Fruit fly (Drosophila melanogaster) whole organism, embryonic: Measurements from ENCODE around the gene Arfip.

ENCODE experiments used
- Asciz ChIP-seq: fragments of 200-800 bp; sonication (Bioruptor generic); optimal IDR thresholded peaks from 2 replicates; lab custom pipeline; 2017; ENCODE audit warnings: missing biosample characterization, mild to moderate bottlenecking, missing genetic modification characterization, missing genetic modification reagents
- Atf3 ChIP-seq: fragments of 200-800 bp; sonication (Bioruptor generic); optimal IDR thresholded peaks from 3 replicates; lab custom pipeline; 2016; ENCODE audit warnings: missing biosample characterization, missing genetic modification characterization
- B-H2 ChIP-seq: fragments of 200-800 bp; sonication (Bioruptor generic); optimal IDR thresholded peaks from 2 replicates; lab custom pipeline; 2018; ENCODE audit warnings: missing biosample characterization, mild to moderate bottlenecking, missing genetic modification characterization
- Bgb ChIP-seq: fragments of 200-800 bp; sonication (Bioruptor generic); IDR thresholded peaks from 2 replicates; pipeline ENCODE4 v1.3.6; 2022; ENCODE audit warnings: missing biosample characterization, missing genetic modification characterization; ENCODE audit not compliant: partially characterized antibody
- CG10147 ChIP-seq: fragments of 200-800 bp; sonication (Bioruptor generic); optimal IDR thresholded peaks from 2 replicates; lab custom pipeline; 2019; ENCODE audit warnings: missing biosample characterization, mild to moderate bottlenecking, missing genetic modification characterization, moderate library complexity
- CG10654 ChIP-seq: fragments of 200-800 bp; sonication (Bioruptor generic); optimal IDR thresholded peaks from 2 replicates; lab custom pipeline; 2016; ENCODE audit warnings: missing biosample characterization, missing genetic modification characterization
- CG11398 ChIP-seq: fragments of 200-800 bp; sonication (Bioruptor generic); optimal IDR thresholded peaks from 2 replicates; lab custom pipeline; 2016; ENCODE audit warnings: missing biosample characterization, missing genetic modification characterization
- CG1233 ChIP-seq: fragments of 200-800 bp; sonication (Bioruptor generic); optimal IDR thresholded peaks from 4 replicates; lab custom pipeline; 2018; ENCODE audit warnings: missing biosample characterization, mild to moderate bottlenecking, missing genetic modification characterization
- CG14667 ChIP-seq: fragments of 200-800 bp; sonication (Bioruptor generic); IDR thresholded peaks from 2 replicates; pipeline ENCODE4 v1.3.6; 2022; ENCODE audit warnings: missing biosample characterization, missing genetic modification characterization
- CG1602 ChIP-seq: fragments of 200-800 bp; sonication (Bioruptor generic); optimal IDR thresholded peaks from 3 replicates; lab custom pipeline; 2016; ENCODE audit warnings: missing biosample characterization, missing genetic modification characterization
- CG17186 ChIP-seq: fragments of 200-800 bp; sonication (Bioruptor generic); optimal IDR thresholded peaks from 3 replicates; lab custom pipeline; 2017; ENCODE audit warnings: missing biosample characterization, missing genetic modification reagents, missing genetic modification characterization
- CG17829 ChIP-seq: fragments of 200-800 bp; optimal IDR thresholded peaks from 2 replicates; lab custom pipeline; 2019; ENCODE audit warnings: missing biosample characterization, mild to moderate bottlenecking, missing genetic modification characterization, moderate library complexity
- CG17912 ChIP-seq: fragments of 200-800 bp; sonication (Bioruptor generic); optimal IDR thresholded peaks from 2 replicates; lab custom pipeline; 2018; ENCODE audit warnings: missing biosample characterization, mild to moderate bottlenecking, missing genetic modification characterization
- CG2120 ChIP-seq: fragments of 200-800 bp; sonication (Bioruptor generic); optimal IDR thresholded peaks from 3 replicates; lab custom pipeline; 2016; ENCODE audit warnings: missing biosample characterization, missing genetic modification characterization
- CG31224 ChIP-seq: fragments of 200-800 bp; sonication (Bioruptor generic); IDR thresholded peaks from 2 replicates; pipeline ENCODE4 v1.3.6; 2022; ENCODE audit warnings: missing biosample characterization, missing genetic modification characterization
- CG3281 ChIP-seq: fragments of 200-800 bp; sonication (Bioruptor generic); optimal IDR thresholded peaks from 3 replicates; lab custom pipeline; 2017; ENCODE audit warnings: missing biosample characterization, mild to moderate bottlenecking, missing genetic modification characterization
- CG34422 ChIP-seq: fragments of 200-800 bp; sonication (Bioruptor generic); IDR thresholded peaks from 3 replicates; pipeline ENCODE4 v1.3.6; 2022; ENCODE audit warnings: missing biosample characterization, missing genetic modification characterization
- CG3847 ChIP-seq: fragments of 200-800 bp; sonication (Bioruptor generic); IDR thresholded peaks from 2 replicates; pipeline ENCODE4 v1.3.6; 2022; ENCODE audit warnings: missing biosample characterization, missing genetic modification characterization
- CG6813 ChIP-seq: fragments of 200-800 bp; sonication (Bioruptor generic); optimal IDR thresholded peaks from 2 replicates; lab custom pipeline; 2017; ENCODE audit warnings: missing biosample characterization, missing genetic modification characterization, mild to moderate bottlenecking, moderate library complexity, missing genetic modification reagents
- CG7786 ChIP-seq: fragments of 200-800 bp; sonication (Bioruptor generic); optimal IDR thresholded peaks from 2 replicates; lab custom pipeline; 2016; ENCODE audit warnings: missing biosample characterization, missing genetic modification characterization
- CG8944 ChIP-seq: fragments of 200-800 bp; sonication (Bioruptor generic); optimal IDR thresholded peaks from 3 replicates; lab custom pipeline; 2016; ENCODE audit warnings: missing biosample characterization, missing genetic modification characterization
- Hmx ChIP-seq: fragments of 200-800 bp; sonication (Bioruptor generic); optimal IDR thresholded peaks from 2 replicates; lab custom pipeline; 2016; ENCODE audit warnings: missing biosample characterization, missing genetic modification characterization
- Hr39 ChIP-seq: fragments of >200 bp; optimal IDR thresholded peaks from 2 replicates; lab custom pipeline; 2017
- Kr ChIP-seq: fragments of 200-800 bp; sonication (Bioruptor generic); optimal IDR thresholded peaks from 2 replicates; lab custom pipeline; 2017; ENCODE audit warnings: missing biosample characterization, mild to moderate bottlenecking, missing genetic modification characterization
- Mes4 ChIP-seq: fragments of 200-800 bp; sonication (Bioruptor generic); optimal IDR thresholded peaks from 2 replicates; lab custom pipeline; 2016; ENCODE audit warnings: missing biosample characterization, missing genetic modification characterization
- Nf-YB ChIP-seq: fragments of 200-800 bp; sonication (Bioruptor generic); optimal IDR thresholded peaks from 3 replicates; lab custom pipeline; 2019; ENCODE audit warnings: missing biosample characterization, mild to moderate bottlenecking, missing genetic modification characterization, moderate library complexity
- Rfx ChIP-seq: fragments of 200-800 bp; sonication (Bioruptor generic); IDR thresholded peaks from 2 replicates; pipeline ENCODE4 v1.3.6; 2022; ENCODE audit warnings: missing biosample characterization, missing genetic modification characterization
- Tbp ChIP-seq: fragments of >200 bp; optimal IDR thresholded peaks from 2 replicates; lab custom pipeline; 2018; ENCODE audit warnings: missing biosample characterization, missing genetic modification characterization
- Usf ChIP-seq: fragments of 200-800 bp; sonication (Bioruptor generic); optimal IDR thresholded peaks from 2 replicates; lab custom pipeline; 2017; ENCODE audit warnings: missing genotype, missing biosample characterization, missing genetic modification characterization
- ase ChIP-seq: fragments of 200-800 bp; sonication (Bioruptor generic); IDR thresholded peaks from 3 replicates; pipeline ENCODE4 v1.3.6; 2022; ENCODE audit warnings: missing biosample characterization, missing genetic modification characterization
- az2 ChIP-seq: fragments of 200-800 bp; sonication (Bioruptor generic); optimal IDR thresholded peaks from 3 replicates; lab custom pipeline; 2016; ENCODE audit warnings: missing biosample characterization, missing genetic modification characterization
- bab2 ChIP-seq: fragments of 200-800 bp; sonication (Bioruptor generic); optimal IDR thresholded peaks from 2 replicates; lab custom pipeline; 2016; ENCODE audit warnings: missing biosample characterization, missing genetic modification characterization
- chif ChIP-seq, 2 experiments: fragments of 200-800 bp; sonication (Bioruptor generic); optimal IDR thresholded peaks; 3 replicates each; lab custom pipeline; 2016; ENCODE audit warnings: missing biosample characterization in 2 of 2, missing genetic modification characterization in 2 of 2
- ci ChIP-seq: fragments of 200-800 bp; sonication (Bioruptor generic); IDR thresholded peaks from 3 replicates; pipeline ENCODE4 v1.3.6; 2022; ENCODE audit warnings: missing biosample characterization, missing genetic modification characterization
- crol ChIP-seq: fragments of 200-800 bp; sonication (Bioruptor generic); IDR thresholded peaks from 2 replicates; pipeline ENCODE4 v1.3.6; 2022; ENCODE audit warnings: missing biosample characterization, missing genetic modification characterization
- ems ChIP-seq: fragments of 200-800 bp; sonication (Bioruptor generic); optimal IDR thresholded peaks from 3 replicates; lab custom pipeline; 2016; ENCODE audit warnings: missing biosample characterization, missing genetic modification characterization
- esg ChIP-seq: fragments of 200-800 bp; sonication (Bioruptor generic); conservative IDR thresholded peaks from 2 replicates; pipeline ENCODE4 v1.3.6; 2022; ENCODE audit warnings: missing biosample characterization, missing genetic modification characterization
- fd102C ChIP-seq: fragments of 200-800 bp; sonication (Bioruptor generic); optimal IDR thresholded peaks from 2 replicates; lab custom pipeline; 2018; ENCODE audit warnings: missing biosample characterization, mild to moderate bottlenecking, missing genetic modification characterization, moderate library complexity
- fru ChIP-seq: fragments of >200 bp; optimal IDR thresholded peaks from 2 replicates; lab custom pipeline; 2017
- lilli ChIP-seq: fragments of 200-800 bp; sonication (Bioruptor generic); optimal IDR thresholded peaks from 3 replicates; lab custom pipeline; 2016; ENCODE audit warnings: missing biosample characterization, missing genetic modification characterization
- lola ChIP-seq, 3 experiments: fragments of >200 bp in 2 of 3; fragments of 200-800 bp in 1 of 3; sonication (Bioruptor generic) in 1 of 3; optimal IDR thresholded peaks; 2 replicates each; lab custom pipeline; 2017 to 2019; ENCODE audit warnings: missing biosample characterization in 3 of 3, missing genetic modification characterization in 3 of 3, mild to moderate bottlenecking in 1 of 3, moderate library complexity in 1 of 3
- luna ChIP-seq: fragments of 200-800 bp; sonication (Bioruptor generic); optimal IDR thresholded peaks from 2 replicates; lab custom pipeline; 2016; ENCODE audit warnings: missing biosample characterization, missing genetic modification characterization
- mam ChIP-seq: fragments of 200-800 bp; sonication (Bioruptor generic); optimal IDR thresholded peaks from 3 replicates; lab custom pipeline; 2016; ENCODE audit warnings: missing biosample characterization, missing genetic modification characterization
- mld ChIP-seq: fragments of 200-800 bp; sonication (Bioruptor generic); IDR thresholded peaks from 3 replicates; pipeline ENCODE4 v1.3.6; 2022; ENCODE audit warnings: missing biosample characterization, missing genetic modification characterization; ENCODE audit not compliant: partially characterized antibody
- peb ChIP-seq: fragments of 200-800 bp; sonication (Bioruptor generic); IDR thresholded peaks from 2 replicates; pipeline ENCODE4 v1.3.6; 2022; ENCODE audit warnings: missing biosample characterization, missing genetic modification characterization
- pho ChIP-seq: fragments of 200-800 bp; sonication (Bioruptor generic); optimal IDR thresholded peaks from 2 replicates; lab custom pipeline; 2016; ENCODE audit warnings: missing biosample characterization, missing genetic modification characterization
- sob ChIP-seq: fragments of 200-800 bp; sonication (Bioruptor generic); IDR thresholded peaks from 2 replicates; pipeline ENCODE4 v1.3.6; 2022; ENCODE audit warnings: missing biosample characterization, missing genetic modification characterization
- tx ChIP-seq: fragments of 200-800 bp; sonication (Bioruptor generic); optimal IDR thresholded peaks from 2 replicates; lab custom pipeline; 2016; ENCODE audit warnings: missing biosample characterization, missing genetic modification characterization
- vnd ChIP-seq: fragments of 200-800 bp; sonication (Bioruptor generic); IDR thresholded peaks from 3 replicates; pipeline ENCODE4 v1.3.6; 2022; ENCODE audit warnings: missing biosample characterization, missing genetic modification characterization; ENCODE audit not compliant: partially characterized antibody
- zf30C ChIP-seq: fragments of 200-800 bp; sonication (Bioruptor generic); optimal IDR thresholded peaks from 3 replicates; lab custom pipeline; 2018; ENCODE audit warnings: missing biosample characterization, mild to moderate bottlenecking, missing genetic modification characterization

Gene Arfip

dm6 chr3R:11211291-11212061 is 23.3 kb downstream of the Arfip start (continued):
- TF ChIP-seq Hmx (GFP tag; lab: Kevin White, UChicago) (no peak), sob (GFP tag; lab: Robert Waterston, UW) (peak; percentile 69), CG2120 (GFP tag; lab: Kevin White, UChicago) (peak; percentile 90), CG7786 (GFP tag; lab: Kevin White, UChicago) (peak; percentile 70), CG1602 (GFP tag; lab: Kevin White, UChicago) (peak; percentile 23), CG17912 (no peak), mam (GFP tag; lab: Kevin White, UChicago) (peak; percentile 87), Hr39 (lab: Kevin White, UChicago) (no peak), az2 (peak; percentile 75), CG31224 (GFP tag; lab: Robert Waterston, UW) (peak; percentile 67), CG6813 (GFP tag; lab: Kevin White, UChicago) (no peak), Kr (GFP tag; lab: Kevin White, UChicago) (no peak), zf30C (no peak), fd102C (peak; percentile 11), ci (GFP tag; lab: Robert Waterston, UW) (peak; percentile 65), vnd (no peak), CG17829 (peak; percentile 70), Asciz (GFP tag; lab: Kevin White, UChicago) (peak; percentile 73), ase (GFP tag; lab: Robert Waterston, UW) (peak; percentile 74; the same call in 2 of the 3 replicates), CG11398 (GFP tag; lab: Kevin White, UChicago) (peak; percentile 28), peb (GFP tag; lab: Robert Waterston, UW) (peak; percentile 45; the same call in 1 of the 2 replicates), lilli (GFP tag; lab: Kevin White, UChicago) (peak; percentile 90), CG10147 (GFP tag; lab: Kevin White, UChicago) (peak; percentile 53), chif (GFP tag; optimal IDR thresholded peaks at IDR 0.05; lab: Kevin White, UChicago) (peak; percentile 55 to 66), ems (GFP tag; lab: Kevin White, UChicago) (peak; percentile 67), B-H2 (GFP tag; lab: Kevin White, UChicago) (peak; percentile 56), Atf3 (GFP tag; lab: Kevin White, UChicago) (peak; percentile 33), pho (peak; percentile 64), CG3281 (GFP tag; lab: Kevin White, UChicago) (peak; percentile 63), luna (peak; percentile 42), CG8944 (GFP tag; lab: Kevin White, UChicago) (peak; percentile 67), bab2 (GFP tag; lab: Kevin White, UChicago) (peak; percentile 68), Usf (GFP tag; lab: Kevin White, UChicago) (peak; percentile 20), CG10654 (GFP tag; lab: Kevin White, UChicago) (peak; percentile 23), CG14667 (peak; percentile 70), CG17186 (GFP tag; lab: Kevin White, UChicago) (no peak), esg (GFP tag; lab: Robert Waterston, UW) (peak; percentile 52), CG34422 (GFP tag; lab: Robert Waterston, UW) (peak; percentile 77), Tbp (GFP tag; lab: Kevin White, UChicago) (no peak), Mes4 (GFP tag; lab: Kevin White, UChicago) (peak; percentile 54), CG1233 (GFP tag; lab: Kevin White, UChicago) (peak; percentile 56), tx (GFP tag; lab: Kevin White, UChicago) (peak; percentile 65), Rfx (GFP tag; lab: Robert Waterston, UW) (peak; percentile 91), crol (GFP tag; lab: Robert Waterston, UW) (peak; percentile 56; the same call in 1 of the 2 replicates), mld (GFP tag; lab: Robert Waterston, UW) (no peak), lola (GFP tag; optimal IDR thresholded peaks at IDR 0.05; lab: Kevin White, UChicago) (peak in 1 of 3 experiments; percentile 49), Bgb (no peak), Nf-YB (GFP tag; lab: Kevin White, UChicago) (peak; percentile 9), fru (lab: Kevin White, UChicago) (no peak), CG3847 (GFP tag; lab: Robert Waterston, UW) (peak; percentile 56)
